Fruit fly (Drosophila melanogaster) whole organism, wandering third instar larva: Measurements from ENCODE around the gene Golgin84.

Experiments
- Abd-B ChIP-seq: fragments of >200 bp; optimal IDR thresholded peaks from 2 replicates; lab custom pipeline; 2017; ENCODE audit warnings: missing biosample characterization, missing genetic modification characterization
- CG32264 ChIP-seq: fragments of 200-800 bp; sonication (Bioruptor generic); optimal IDR thresholded peaks from 2 replicates; lab custom pipeline; 2016; ENCODE audit warnings: missing biosample characterization, missing genetic modification characterization
- CG9705 ChIP-seq: fragments of 200-800 bp; sonication (Bioruptor generic); optimal IDR thresholded peaks from 2 replicates; lab custom pipeline; 2018; ENCODE audit warnings: missing biosample characterization, mild to moderate bottlenecking, missing genetic modification characterization
- Dfd ChIP-seq: fragments of >200 bp; optimal IDR thresholded peaks from 2 replicates; lab custom pipeline; 2017; ENCODE audit warnings: missing biosample characterization, missing genetic modification characterization
- Dif ChIP-seq: fragments of 200-275, 200-300 bp; sonication (Bioruptor generic); optimal IDR thresholded peaks from 2 replicates; lab custom pipeline; 2018; ENCODE audit warnings: missing biosample characterization, missing genetic modification characterization; ENCODE audit not compliant: partially characterized antibody
- HLH106 ChIP-seq: fragments of 200-800 bp; optimal IDR thresholded peaks from 3 replicates; lab custom pipeline; 2019; ENCODE audit warnings: missing biosample characterization, mild to moderate bottlenecking, missing genetic modification characterization, moderate library complexity
- Hr83 ChIP-seq: fragments of 200-300 bp; sonication (Bioruptor generic); optimal IDR thresholded peaks from 2 replicates; lab custom pipeline; 2016; ENCODE audit warnings: missing biosample characterization, mild to moderate bottlenecking, missing genetic modification characterization, moderate library complexity; ENCODE audit not compliant: poor library complexity, severe bottlenecking
- Jra ChIP-seq: sonication (Bioruptor generic); optimal IDR thresholded peaks from 2 replicates; lab custom pipeline; 2016; ENCODE audit warnings: missing biosample characterization, missing genetic modification characterization
- Mio ChIP-seq: sonication (Bioruptor generic); optimal IDR thresholded peaks from 2 replicates; lab custom pipeline; 2016; ENCODE audit warnings: missing biosample characterization, missing genetic modification characterization
- Myc ChIP-seq: fragments of >200 bp; optimal IDR thresholded peaks from 2 replicates; lab custom pipeline; 2017
- N ChIP-seq: fragments of >200 bp; optimal IDR thresholded peaks from 2 replicates; lab custom pipeline; 2018; ENCODE audit warnings: missing biosample characterization, missing external identifiers, missing genetic modification characterization
- OdsH ChIP-seq: fragments of 200-800 bp; sonication (Bioruptor generic); optimal IDR thresholded peaks from 2 replicates; lab custom pipeline; 2016; ENCODE audit warnings: missing biosample characterization, mild to moderate bottlenecking, missing genetic modification characterization
- Rel ChIP-seq, 2 experiments: fragments of 200-800 bp; sonication (Bioruptor generic) in 1 of 2; optimal IDR thresholded peaks; 2 replicates in 1 of 2; 3 replicates in 1 of 2; lab custom pipeline; 2016 to 2019; ENCODE audit warnings: mild to moderate bottlenecking in 2 of 2, missing biosample characterization in 2 of 2, missing genetic modification characterization in 2 of 2, moderate library complexity in 1 of 2
- Sp1 ChIP-seq: fragments of 200-800 bp; sonication (Bioruptor generic); optimal IDR thresholded peaks from 3 replicates; lab custom pipeline; 2019; ENCODE audit warnings: missing biosample characterization, mild to moderate bottlenecking, missing genetic modification characterization, moderate library complexity
- Vsx2 ChIP-seq: fragments of 200-300, 225-300 bp; sonication (Bioruptor generic); optimal IDR thresholded peaks from 2 replicates; lab custom pipeline; 2018; ENCODE audit warnings: missing biosample characterization, missing genetic modification characterization; ENCODE audit not compliant: partially characterized antibody
- br ChIP-seq: fragments of 200-800 bp; sonication (Bioruptor generic); optimal IDR thresholded peaks from 2 replicates; lab custom pipeline; 2016; ENCODE audit warnings: missing biosample characterization, missing genetic modification characterization
- brk ChIP-seq: fragments of 200-800 bp; sonication (Bioruptor generic); optimal IDR thresholded peaks from 2 replicates; lab custom pipeline; 2016; ENCODE audit warnings: missing biosample characterization, mild to moderate bottlenecking, missing genetic modification characterization
- dl ChIP-seq, 2 experiments: fragments of 175-275, 200-275 bp in 1 of 2; fragments of 200-275 bp in 1 of 2; sonication (Bioruptor generic); optimal IDR thresholded peaks; lab custom pipeline; 2018; ENCODE audit warnings: mild to moderate bottlenecking in 2 of 2, missing biosample characterization in 2 of 2, missing genetic modification characterization in 2 of 2, moderate library complexity in 2 of 2; ENCODE audit not compliant: partially characterized antibody in 2 of 2, insufficient read depth in 1 of 2
- ey ChIP-seq: fragments of 200-800 bp; sonication (Bioruptor generic); optimal IDR thresholded peaks from 2 replicates; lab custom pipeline; 2016; ENCODE audit warnings: missing biosample characterization, missing genetic modification characterization
- foxo ChIP-seq, 2 experiments: fragments of 200-800 bp; sonication (Bioruptor generic); optimal IDR thresholded peaks; 2 replicates in 1 of 2; 3 replicates in 1 of 2; lab custom pipeline; 2016 to 2017; ENCODE audit warnings: missing biosample characterization in 2 of 2, missing genetic modification characterization in 2 of 2
- fru ChIP-seq: fragments of 200-800 bp; sonication (Bioruptor generic); optimal IDR thresholded peaks from 3 replicates; lab custom pipeline; 2016; ENCODE audit warnings: missing biosample characterization, mild to moderate bottlenecking, missing genetic modification characterization
- h ChIP-seq: fragments of 200-800 bp; sonication (Bioruptor generic); optimal IDR thresholded peaks from 3 replicates; lab custom pipeline; 2016; ENCODE audit warnings: missing biosample characterization, mild to moderate bottlenecking, missing genetic modification characterization
- jim ChIP-seq: fragments of 175-275, 200-325 bp; sonication (Bioruptor generic); optimal IDR thresholded peaks from 2 replicates; lab custom pipeline; 2016; ENCODE audit warnings: missing biosample characterization, mild to moderate bottlenecking, missing genetic modification characterization
- lola ChIP-seq: fragments of >200 bp; optimal IDR thresholded peaks from 2 replicates; lab custom pipeline; 2017; ENCODE audit warnings: missing biosample characterization, missing genetic modification characterization
- psq ChIP-seq: fragments of 200-800 bp; sonication (Bioruptor generic); optimal IDR thresholded peaks from 3 replicates; lab custom pipeline; 2017; ENCODE audit warnings: missing biosample characterization, mild to moderate bottlenecking, missing genetic modification characterization, moderate library complexity
- rgr ChIP-seq: fragments of 200-800 bp; sonication (Bioruptor generic); optimal IDR thresholded peaks from 3 replicates; lab custom pipeline; 2016; ENCODE audit warnings: missing biosample characterization, mild to moderate bottlenecking, missing genetic modification characterization
- sage ChIP-seq: fragments of 200-800 bp; sonication (Bioruptor generic); optimal IDR thresholded peaks from 2 replicates; lab custom pipeline; 2016; ENCODE audit warnings: missing biosample characterization, mild to moderate bottlenecking, missing genetic modification characterization
- sv ChIP-seq: fragments of 200-800 bp; sonication (Bioruptor generic); optimal IDR thresholded peaks from 3 replicates; lab custom pipeline; 2016; ENCODE audit warnings: missing biosample characterization, missing genetic modification characterization
- tai ChIP-seq: sonication (Bioruptor generic); optimal IDR thresholded peaks from 2 replicates; lab custom pipeline; 2016; ENCODE audit warnings: missing biosample characterization, missing genetic modification characterization
- usp ChIP-seq: fragments of >200 bp; optimal IDR thresholded peaks from 2 replicates; lab custom pipeline; 2017; ENCODE audit warnings: missing biosample characterization, missing genetic modification characterization
- woc ChIP-seq: sonication (Bioruptor generic); optimal IDR thresholded peaks from 2 replicates; lab custom pipeline; 2016; ENCODE audit warnings: missing biosample characterization, mild to moderate bottlenecking, missing genetic modification characterization

Gene Golgin84

DNA sequence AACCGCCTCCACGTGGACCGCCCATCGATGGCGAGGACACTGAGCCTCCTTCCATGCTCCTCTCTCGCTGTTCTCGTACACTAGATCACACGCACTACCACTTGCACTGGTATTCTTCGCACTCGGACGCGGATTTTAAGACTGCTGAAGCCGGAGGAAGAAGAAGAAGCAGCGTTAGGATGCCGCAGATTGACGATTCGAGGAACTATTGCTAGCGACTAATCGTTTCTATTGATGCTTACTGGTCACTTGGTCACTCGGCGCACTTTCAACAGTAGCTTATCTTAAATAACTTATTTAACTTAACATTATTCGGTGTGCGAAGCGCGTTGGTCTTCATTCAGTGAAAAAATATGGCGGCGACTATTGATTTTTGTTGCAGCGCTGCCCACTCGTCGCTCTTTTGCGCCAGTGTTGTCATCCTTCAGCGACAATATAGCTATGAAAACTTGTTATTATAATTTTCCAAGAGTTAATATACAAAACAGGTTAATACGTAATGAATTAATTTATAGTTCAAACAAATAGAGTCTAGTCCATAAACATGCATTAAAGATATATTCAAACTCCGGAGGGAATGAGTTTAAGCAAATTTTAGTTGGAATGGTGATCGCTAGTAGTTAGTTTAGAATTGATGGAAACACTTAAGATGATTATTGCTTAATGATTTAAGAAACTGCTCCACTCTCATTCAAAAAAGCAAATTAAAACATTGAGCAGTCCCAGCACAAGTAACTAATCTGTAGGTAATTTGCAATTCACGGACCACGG, 9.1 kb downstream of the Golgin84 start, which contains the start of the genes CG5746 and CG6454:
Gene CG5746 (minus strand): TSS at position 372 of the 771 bp plus-strand sequence.
Gene CG6454 (plus strand): TSS at position 763 of the 771 bp plus-strand sequence.
- TF ChIP-seq Mio (no peak), rgr (no peak), psq (GFP tag; lab: Kevin White, UChicago) (peak; percentile 54), jim (GFP tag; lab: Kevin White, UChicago) (no peak), sv (peak; percentile 56), brk (GFP tag; lab: Kevin White, UChicago) (no peak), CG9705 (peak; percentile 45), Sp1 (no peak), N (GFP tag; lab: Kevin White, UChicago) (no peak), h (no peak), CG32264 (GFP tag; lab: Kevin White, UChicago) (peak; percentile 37), ey (GFP tag; lab: Kevin White, UChicago) (peak; percentile 59), lola (GFP tag; lab: Kevin White, UChicago) (no peak), Abd-B (GFP tag; lab: Kevin White, UChicago) (no peak), Hr83 (GFP tag; lab: Kevin White, UChicago) (no peak), foxo (GFP tag; optimal IDR thresholded peaks at IDR 0.05; lab: Kevin White, UChicago) (no peak), Vsx2 (GFP tag; lab: Kevin White, UChicago) (no peak), Jra (GFP tag; lab: Kevin White, UChicago) (no peak), Myc (peak; percentile 87), Rel (GFP tag; optimal IDR thresholded peaks at IDR 0.05; lab: Kevin White, UChicago) (no peak), Rel (tag; optimal IDR thresholded peaks at IDR 0.05; lab: Kevin White, UChicago) (no peak), dl (GFP tag; optimal IDR thresholded peaks at IDR 0.05; lab: Kevin White, UChicago; ENCODE audit: insufficient read depth in 1 of 2, partially characterized antibody in 2 of 2) (no peak), Dfd (GFP tag; lab: Kevin White, UChicago) (no peak), br (GFP tag; lab: Kevin White, UChicago) (no peak), woc (GFP tag; lab: Kevin White, UChicago) (no peak), sage (GFP tag; lab: Kevin White, UChicago) (no peak), HLH106 (tag; lab: Kevin White, UChicago) (no peak)

DNA sequence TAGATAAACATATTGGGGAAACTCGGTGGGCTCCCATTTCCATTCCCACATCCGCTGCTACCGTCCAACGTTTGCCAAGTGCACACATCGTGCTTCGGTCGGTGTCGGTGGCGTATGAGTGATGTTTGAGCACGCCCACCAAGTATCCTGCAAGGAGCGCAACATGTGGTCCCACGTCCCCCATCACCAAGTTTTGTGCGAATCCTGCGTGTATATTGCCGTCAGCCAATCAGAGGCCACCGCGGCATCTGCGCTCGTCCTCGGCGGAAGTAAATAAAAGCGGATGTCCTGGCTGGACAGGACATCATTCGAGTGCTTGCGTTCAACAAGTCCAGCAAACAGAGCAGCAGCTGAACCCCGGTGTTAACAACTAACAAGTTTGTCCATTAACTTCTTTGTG, 16.5 kb downstream of the Golgin84 start, which contains the start of gene Ms:
Gene Ms (plus strand): TSS at position 301 of the 400 bp plus-strand sequence.
- no peak for TF ChIP-seq Dif (GFP tag; lab: Kevin White, UChicago)
- no peak for TF ChIP-seq fru (GFP tag; lab: Kevin White, UChicago)
- TF ChIP-seq dl (GFP tag; optimal IDR thresholded peaks at IDR 0.05; lab: Kevin White, UChicago; ENCODE audit: insufficient read depth in 1 of 2, partially characterized antibody in 2 of 2): no peak
- no peak for TF ChIP-seq usp (GFP tag; lab: Kevin White, UChicago)
- TF ChIP-seq Sp1: no peak
- no peak for TF ChIP-seq Jra (GFP tag; lab: Kevin White, UChicago)
- no peak for TF ChIP-seq tai (GFP tag; lab: Kevin White, UChicago)
- TF ChIP-seq Dfd (GFP tag; lab: Kevin White, UChicago): no peak
- TF ChIP-seq h: no peak

DNA sequence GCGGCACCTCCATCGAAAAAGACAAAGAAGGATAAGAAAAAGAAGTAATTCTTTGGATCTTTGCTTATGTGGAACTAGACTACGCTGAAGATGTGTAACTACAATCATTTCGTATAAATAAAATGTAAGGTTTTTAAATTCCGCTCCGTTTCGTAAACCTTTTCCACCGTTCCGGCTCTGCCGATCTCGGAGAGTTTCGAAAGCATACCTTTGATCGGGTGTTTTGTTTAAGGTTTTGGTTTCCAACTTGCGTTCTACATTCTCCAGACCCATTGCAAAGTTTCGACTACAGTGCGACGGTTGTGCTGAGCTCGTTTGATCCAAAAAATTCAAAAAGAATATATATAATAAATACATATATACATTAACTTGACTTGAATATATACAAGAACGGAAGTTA, 21.1 kb downstream of the Golgin84 start, which contains the start of gene CG6432:
Gene CG6432 (plus strand): TSS at position 301 of the 400 bp plus-strand sequence.
- TF ChIP-seq usp (GFP tag; lab: Kevin White, UChicago): no peak

DNA sequence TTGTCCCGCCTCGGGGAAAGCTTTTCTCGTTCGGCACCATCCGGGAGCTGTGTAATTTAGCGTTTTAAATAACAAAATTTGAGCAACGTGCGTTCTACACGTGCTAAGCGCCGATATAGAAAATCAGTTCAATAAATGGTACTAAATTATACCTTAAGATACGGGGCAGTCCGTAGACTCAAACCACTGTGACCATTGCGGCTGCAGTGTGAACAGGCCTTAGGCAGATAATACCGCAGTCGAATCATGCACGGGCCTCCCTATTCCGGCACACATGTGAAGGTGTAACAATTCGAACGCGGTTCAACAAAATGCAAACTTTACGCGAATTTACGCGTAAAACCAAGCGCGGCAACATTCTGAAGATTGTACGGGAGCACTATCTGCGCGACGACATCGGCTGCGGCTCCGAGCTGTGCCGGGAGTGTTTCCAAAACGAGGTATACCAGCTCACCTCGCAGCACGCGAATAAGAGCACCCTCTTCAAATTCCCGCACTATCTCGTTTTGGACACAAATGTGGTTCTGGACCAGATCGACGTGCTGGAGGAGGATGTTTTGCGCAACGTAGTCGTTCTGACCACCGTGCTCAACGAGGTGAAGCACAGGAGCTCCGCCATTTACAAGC, 24.4 kb downstream of the Golgin84 start, which contains the start of the genes Rrp5 and Dis3:
Gene Rrp5 (minus strand): TSS at position 135 of the 627 bp plus-strand sequence.
Gene Dis3 (plus strand): TSS at position 252 of the 627 bp plus-strand sequence.
- peak; percentile 68 for TF ChIP-seq Myc
- TF ChIP-seq dl (GFP tag; optimal IDR thresholded peaks at IDR 0.05; lab: Kevin White, UChicago; ENCODE audit: insufficient read depth in 1 of 2, partially characterized antibody in 2 of 2): peak in 1 of 2 experiments; percentile 16
- TF ChIP-seq Vsx2 (GFP tag; lab: Kevin White, UChicago): peak; percentile 99
- peak; percentile 97 for TF ChIP-seq Dif (GFP tag; lab: Kevin White, UChicago)
- no peak for TF ChIP-seq OdsH (GFP tag; lab: Kevin White, UChicago)
